Worm (Caenorhabditis elegans): ENCODE data around the gene C34D1.4.

DNA sequence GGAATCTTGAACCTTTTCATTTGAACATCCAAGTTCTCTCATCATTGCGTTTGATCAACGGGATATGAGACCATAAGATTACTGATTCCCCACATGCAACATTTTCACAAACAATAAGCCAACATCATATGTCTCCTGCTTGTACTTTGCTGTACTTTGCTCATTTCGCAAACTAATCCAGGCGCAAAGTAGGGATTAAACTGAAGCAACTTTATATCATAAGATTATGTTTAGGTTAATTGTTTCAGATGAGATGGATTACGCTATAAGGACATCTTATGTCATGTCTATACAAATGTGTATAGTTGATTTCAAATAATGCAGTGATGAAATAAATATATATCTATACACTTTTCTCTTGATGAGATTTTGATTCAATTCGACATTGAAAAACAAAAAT, 29.6 kb downstream of the C34D1.4 start:
- TF ChIP-seq unc-55 (GFP tag; optimal IDR thresholded peaks at IDR 0.05): no peak
- TF ChIP-seq nhr-11 (tag; optimal IDR thresholded peaks at IDR 0.05): no peak
- no peak for TF ChIP-seq aly-2 (tag; optimal IDR thresholded peaks at IDR 0.05)
- TF ChIP-seq skn-1 (tag; optimal IDR thresholded peaks at IDR 0.05): no peak

Measured in whole organism, L2 larva.